Worm (Caenorhabditis elegans): ENCODE results near the gene T05C1.5.

ce11 chrII:4518300-4518907 lies 27.8 kb upstream of the T05C1.5 start, which contains the start of gene hlh-1:
- TF ChIP-seq him-1 (tag; optimal IDR thresholded peaks at IDR 0.05) (no peak), W03F9.2 (tag; optimal IDR thresholded peaks at IDR 0.05) (no peak), dao-5 (tag; optimal IDR thresholded peaks at IDR 0.05) (no peak)

Data from whole organism, L4/young adult.